Worm (Caenorhabditis elegans) whole organism, midembryonic: ENCODE measurements around the gene epic-2.
A peak's percentile ranks its signal among the peaks of the same experiment; 100 is the strongest.

Experiments
- T22C8.4 ChIP-seq: fragments of 200-800 bp; sonication (Bioruptor generic); IDR thresholded peaks from 2 replicates; pipeline ENCODE4 v1.3.6; 2022; ENCODE audit warnings: missing genetic modification characterization, missing compliant biosample characterization
- cog-1 ChIP-seq: sonication (generic microtip); optimal IDR thresholded peaks from 2 replicates; lab custom pipeline; 2016; ENCODE audit warnings: missing genetic modification characterization, missing compliant biosample characterization
- flt-1 ChIP-seq: fragments of 200-800 bp; sonication (Bioruptor generic); IDR thresholded peaks from 2 replicates; pipeline ENCODE4 v1.3.6; 2022; ENCODE audit warnings: missing genetic modification characterization, missing compliant biosample characterization
- klf-2 ChIP-seq: fragments of 200-800 bp; sonication (Bioruptor generic); conservative IDR thresholded peaks from 2 replicates; pipeline ENCODE4 v1.3.6; 2022; ENCODE audit warnings: missing genetic modification reagents, missing genetic modification characterization, missing compliant biosample characterization
- med-1 ChIP-seq: sonication (generic microtip); optimal IDR thresholded peaks from 2 replicates; lab custom pipeline; 2017; ENCODE audit warnings: missing genetic modification characterization, mild to moderate bottlenecking, missing compliant biosample characterization, antibody characterized with exemption, missing genetic modification reagents; ENCODE audit not compliant: insufficient read depth
- tab-1 ChIP-seq: fragments of 200-800 bp; sonication (Bioruptor generic); IDR thresholded peaks from 2 replicates; pipeline ENCODE4 v1.3.6; 2022; ENCODE audit warnings: missing genetic modification characterization, missing compliant biosample characterization
- ztf-23 ChIP-seq: fragments of 200-800 bp; sonication (Bioruptor generic); IDR thresholded peaks from 2 replicates; pipeline ENCODE4 v1.3.6; 2022; ENCODE audit warnings: missing genetic modification reagents, missing genetic modification characterization, missing compliant biosample characterization
- ztf-29 ChIP-seq: fragments of 200-800 bp; sonication (Bioruptor generic); IDR thresholded peaks from 2 replicates; pipeline ENCODE4 v1.3.6; 2022; ENCODE audit warnings: missing genetic modification reagents, missing genetic modification characterization, missing compliant biosample characterization

- TF ChIP-seq cog-1 (tag; lab: Kevin White, UChicago) (no peak), ztf-29 (GFP tag; lab: Robert Waterston, UW) (no peak), med-1 (GFP tag; lab: Kevin White, UChicago) (no peak), T22C8.4 (GFP tag; lab: Robert Waterston, UW) (no peak), ztf-23 (GFP tag; lab: Robert Waterston, UW) (no peak), tab-1 (GFP tag; lab: Robert Waterston, UW) (no peak), klf-2 (GFP tag; lab: Robert Waterston, UW) (0 out of 2 replicates have a peak, but pooled peaks have one; percentile 26), flt-1 (GFP tag; lab: Robert Waterston, UW) (no peak)
Measured at ce11 chrIV:1711029-1711489, 9.5 kb upstream of the epic-2 start, which contains the start of gene rpi-2.
